Fruit fly (Drosophila melanogaster) whole organism, embryonic: ENCODE measurements around the gene CG1572.

Source experiments
- BEAF-32 ChIP-seq: fragments of 200-800 bp; sonication (Bioruptor generic); optimal IDR thresholded peaks from 3 replicates; lab custom pipeline; 2017; ENCODE audit warnings: missing biosample characterization, missing genetic modification characterization, mild to moderate bottlenecking, moderate library complexity, missing genetic modification reagents
- CG1024 ChIP-seq: fragments of 200-800 bp; sonication (Bioruptor generic); IDR thresholded peaks from 2 replicates; pipeline ENCODE4 v1.3.6; 2022; ENCODE audit warnings: missing biosample characterization, missing genetic modification characterization
- CG10462 ChIP-seq: fragments of 200-800 bp; sonication (Bioruptor generic); optimal IDR thresholded peaks from 2 replicates; lab custom pipeline; 2016; ENCODE audit warnings: missing biosample characterization, missing genetic modification characterization
- CG10654 ChIP-seq: fragments of 200-800 bp; sonication (Bioruptor generic); optimal IDR thresholded peaks from 2 replicates; lab custom pipeline; 2016; ENCODE audit warnings: missing biosample characterization, missing genetic modification characterization
- CG12104 ChIP-seq: fragments of 200-800 bp; sonication (Bioruptor generic); optimal IDR thresholded peaks from 3 replicates; lab custom pipeline; 2016; ENCODE audit warnings: missing biosample characterization, missing genetic modification characterization
- CG12659 ChIP-seq: fragments of 200-800 bp; sonication (Bioruptor generic); optimal IDR thresholded peaks from 3 replicates; lab custom pipeline; 2017; ENCODE audit warnings: mild to moderate bottlenecking, missing biosample characterization, missing genetic modification reagents, missing genetic modification characterization
- CG12744 ChIP-seq: fragments of 200-800 bp; sonication (Bioruptor generic); optimal IDR thresholded peaks from 2 replicates; lab custom pipeline; 2016; ENCODE audit warnings: missing biosample characterization, missing genetic modification characterization
- CG12942 ChIP-seq: fragments of 200-800 bp; sonication (Bioruptor generic); optimal IDR thresholded peaks from 3 replicates; lab custom pipeline; 2016; ENCODE audit warnings: missing biosample characterization, missing genetic modification characterization
- CG13894 ChIP-seq: fragments of 200-800 bp; sonication (Bioruptor generic); optimal IDR thresholded peaks from 3 replicates; lab custom pipeline; 2018; ENCODE audit warnings: missing biosample characterization, mild to moderate bottlenecking, missing genetic modification characterization, moderate library complexity
- CG14710 ChIP-seq: fragments of 200-800 bp; sonication (Bioruptor generic); optimal IDR thresholded peaks from 3 replicates; lab custom pipeline; 2019; ENCODE audit warnings: missing biosample characterization, mild to moderate bottlenecking, missing genetic modification characterization, moderate library complexity
- CG1602 ChIP-seq: fragments of 200-800 bp; sonication (Bioruptor generic); optimal IDR thresholded peaks from 3 replicates; lab custom pipeline; 2016; ENCODE audit warnings: missing biosample characterization, missing genetic modification characterization
- CG1832 ChIP-seq: fragments of 200-800 bp; sonication (Bioruptor generic); optimal IDR thresholded peaks from 2 replicates; lab custom pipeline; 2017; ENCODE audit warnings: missing biosample characterization, mild to moderate bottlenecking, missing genetic modification characterization, inconsistent platforms
- CG18619 ChIP-seq: fragments of 200-800 bp; sonication (Bioruptor generic); optimal IDR thresholded peaks from 3 replicates; lab custom pipeline; 2017; ENCODE audit warnings: missing biosample characterization, mild to moderate bottlenecking, missing genetic modification characterization
- CG30020 ChIP-seq: fragments of 200-800 bp; optimal IDR thresholded peaks from 2 replicates; lab custom pipeline; 2019; ENCODE audit warnings: missing biosample characterization, mild to moderate bottlenecking, missing genetic modification characterization, moderate library complexity
- CG30431 ChIP-seq: fragments of 200-800 bp; sonication (Bioruptor generic); optimal IDR thresholded peaks from 2 replicates; lab custom pipeline; 2017; ENCODE audit warnings: missing biosample characterization, missing genetic modification characterization
- CG3847 ChIP-seq: fragments of 200-800 bp; sonication (Bioruptor generic); IDR thresholded peaks from 2 replicates; pipeline ENCODE4 v1.3.6; 2022; ENCODE audit warnings: missing biosample characterization, missing genetic modification characterization
- CG6254 ChIP-seq: fragments of 200-800 bp; sonication (Bioruptor generic); optimal IDR thresholded peaks from 3 replicates; lab custom pipeline; 2017; ENCODE audit warnings: mild to moderate bottlenecking, missing biosample characterization, missing genetic modification reagents, missing genetic modification characterization
- CG6813 ChIP-seq: fragments of 200-800 bp; sonication (Bioruptor generic); optimal IDR thresholded peaks from 2 replicates; lab custom pipeline; 2017; ENCODE audit warnings: missing biosample characterization, missing genetic modification characterization, mild to moderate bottlenecking, moderate library complexity, missing genetic modification reagents
- CG9727 ChIP-seq: fragments of 200-800 bp; sonication (Bioruptor generic); optimal IDR thresholded peaks from 3 replicates; lab custom pipeline; 2017; ENCODE audit warnings: missing biosample characterization, mild to moderate bottlenecking, missing genetic modification characterization
- CG9876 ChIP-seq: fragments of 200-800 bp; sonication (Bioruptor generic); optimal IDR thresholded peaks from 2 replicates; lab custom pipeline; 2016; ENCODE audit warnings: missing biosample characterization, missing genetic modification characterization
- D19A ChIP-seq: fragments of 200-800 bp; optimal IDR thresholded peaks from 3 replicates; lab custom pipeline; 2019; ENCODE audit warnings: missing biosample characterization, mild to moderate bottlenecking, missing genetic modification characterization, moderate library complexity
- Dp ChIP-seq: fragments of 200-800 bp; sonication (Bioruptor generic); optimal IDR thresholded peaks from 2 replicates; lab custom pipeline; 2018; ENCODE audit warnings: missing biosample characterization, mild to moderate bottlenecking, missing genetic modification characterization, moderate library complexity
- HHEX ChIP-seq: fragments of 200-800 bp; sonication (Bioruptor generic); optimal IDR thresholded peaks from 3 replicates; lab custom pipeline; 2017; ENCODE audit warnings: missing biosample characterization, mild to moderate bottlenecking, missing genetic modification characterization, missing genetic modification reagents
- Hr51 ChIP-seq, 2 experiments: fragments of 200-800 bp; sonication (Bioruptor generic); optimal IDR thresholded peaks; 2 replicates in 1 of 2; 3 replicates in 1 of 2; lab custom pipeline; 2016 to 2018; ENCODE audit warnings: missing biosample characterization in 2 of 2, missing genetic modification characterization in 2 of 2, mild to moderate bottlenecking in 1 of 2, moderate library complexity in 1 of 2
- Med ChIP-seq: fragments of 200-800 bp; sonication (Bioruptor generic); peaks from one replicate; lab custom pipeline; 2016; ENCODE audit warnings: missing biosample characterization, missing genetic modification characterization, mild to moderate bottlenecking, inconsistent platforms, moderate library complexity
- Mes4 ChIP-seq: fragments of 200-800 bp; sonication (Bioruptor generic); optimal IDR thresholded peaks from 2 replicates; lab custom pipeline; 2016; ENCODE audit warnings: missing biosample characterization, missing genetic modification characterization
- NfI ChIP-seq: fragments of 200-800 bp; sonication (Bioruptor generic); optimal IDR thresholded peaks from 3 replicates; lab custom pipeline; 2018; ENCODE audit warnings: missing biosample characterization, mild to moderate bottlenecking, missing genetic modification characterization, moderate library complexity
- Opbp ChIP-seq: fragments of 200-800 bp; sonication (Bioruptor generic); IDR thresholded peaks from 3 replicates; pipeline ENCODE4 v1.3.6; 2022; ENCODE audit warnings: missing biosample characterization, missing genetic modification characterization; ENCODE audit not compliant: partially characterized antibody
- chif ChIP-seq, 2 experiments: fragments of 200-800 bp; sonication (Bioruptor generic); optimal IDR thresholded peaks; 3 replicates each; lab custom pipeline; 2016; ENCODE audit warnings: missing biosample characterization in 2 of 2, missing genetic modification characterization in 2 of 2
- corto ChIP-seq: fragments of 200-800 bp; sonication (Bioruptor generic); optimal IDR thresholded peaks from 2 replicates; lab custom pipeline; 2016; ENCODE audit warnings: missing biosample characterization, mild to moderate bottlenecking, missing genetic modification characterization, moderate library complexity
- dysf ChIP-seq: fragments of 200-800 bp; sonication (Bioruptor generic); IDR thresholded peaks from 3 replicates; pipeline ENCODE4 v1.3.6; 2022; ENCODE audit warnings: missing biosample characterization, missing genetic modification characterization
- hbn ChIP-seq: fragments of 200-800 bp; sonication (Bioruptor generic); IDR thresholded peaks from 2 replicates; pipeline ENCODE4 v1.3.6; 2022; ENCODE audit warnings: missing biosample characterization, missing genetic modification characterization; ENCODE audit not compliant: partially characterized antibody
- kah ChIP-seq: fragments of 200-800 bp; sonication (Bioruptor generic); optimal IDR thresholded peaks from 2 replicates; lab custom pipeline; 2018; ENCODE audit warnings: missing biosample characterization, mild to moderate bottlenecking, missing genetic modification characterization
- lilli ChIP-seq: fragments of 200-800 bp; sonication (Bioruptor generic); optimal IDR thresholded peaks from 3 replicates; lab custom pipeline; 2016; ENCODE audit warnings: missing biosample characterization, missing genetic modification characterization
- lola ChIP-seq, 3 experiments: fragments of >200 bp in 2 of 3; fragments of 200-800 bp in 1 of 3; sonication (Bioruptor generic) in 1 of 3; optimal IDR thresholded peaks; 2 replicates each; lab custom pipeline; 2017 to 2019; ENCODE audit warnings: missing biosample characterization in 3 of 3, missing genetic modification characterization in 3 of 3, mild to moderate bottlenecking in 1 of 3, moderate library complexity in 1 of 3
- mam ChIP-seq: fragments of 200-800 bp; sonication (Bioruptor generic); optimal IDR thresholded peaks from 3 replicates; lab custom pipeline; 2016; ENCODE audit warnings: missing biosample characterization, missing genetic modification characterization
- pho ChIP-seq: fragments of 200-800 bp; sonication (Bioruptor generic); optimal IDR thresholded peaks from 2 replicates; lab custom pipeline; 2016; ENCODE audit warnings: missing biosample characterization, missing genetic modification characterization
- pzg ChIP-seq: fragments of 200-800 bp; sonication (Bioruptor generic); optimal IDR thresholded peaks from 3 replicates; lab custom pipeline; 2018; ENCODE audit warnings: missing biosample characterization, mild to moderate bottlenecking, missing genetic modification characterization, moderate library complexity
- ranshi ChIP-seq: fragments of 200-800 bp; sonication (Bioruptor generic); IDR thresholded peaks from 2 replicates; pipeline ENCODE4 v1.3.6; 2022; ENCODE audit warnings: missing biosample characterization, missing genetic modification characterization
- schlank ChIP-seq: fragments of 200-800 bp; sonication (Bioruptor generic); optimal IDR thresholded peaks from 2 replicates; lab custom pipeline; 2018; ENCODE audit warnings: missing biosample characterization, mild to moderate bottlenecking, missing genetic modification characterization
- seq ChIP-seq: fragments of 200-800 bp; sonication (Bioruptor generic); IDR thresholded peaks from 2 replicates; pipeline ENCODE4 v1.3.6; 2022; ENCODE audit warnings: missing biosample characterization, missing genetic modification characterization
- sisA ChIP-seq: fragments of 200-800 bp; sonication (Bioruptor generic); IDR thresholded peaks from 2 replicates; pipeline ENCODE4 v1.3.6; 2022; ENCODE audit warnings: missing biosample characterization, missing genetic modification characterization
- slbo ChIP-seq: fragments of 200-800 bp; sonication (Bioruptor generic); IDR thresholded peaks from 2 replicates; pipeline ENCODE4 v1.3.6; 2022; ENCODE audit warnings: missing biosample characterization, missing genetic modification characterization
- ssp ChIP-seq: fragments of 200-800 bp; sonication (Bioruptor generic); IDR thresholded peaks from 2 replicates; pipeline ENCODE4 v1.3.6; 2022; ENCODE audit warnings: missing biosample characterization, missing genetic modification characterization
- tll ChIP-seq, 2 experiments: fragments of 200-800 bp in 1 of 2; fragments of >200 bp in 1 of 2; sonication (Bioruptor generic) in 1 of 2; optimal IDR thresholded peaks; 2 replicates each; lab custom pipeline; 2017 to 2019; ENCODE audit warnings: missing biosample characterization in 2 of 2, missing genetic modification characterization in 2 of 2, mild to moderate bottlenecking in 1 of 2, moderate library complexity in 1 of 2

CG1572 gene

DNA sequence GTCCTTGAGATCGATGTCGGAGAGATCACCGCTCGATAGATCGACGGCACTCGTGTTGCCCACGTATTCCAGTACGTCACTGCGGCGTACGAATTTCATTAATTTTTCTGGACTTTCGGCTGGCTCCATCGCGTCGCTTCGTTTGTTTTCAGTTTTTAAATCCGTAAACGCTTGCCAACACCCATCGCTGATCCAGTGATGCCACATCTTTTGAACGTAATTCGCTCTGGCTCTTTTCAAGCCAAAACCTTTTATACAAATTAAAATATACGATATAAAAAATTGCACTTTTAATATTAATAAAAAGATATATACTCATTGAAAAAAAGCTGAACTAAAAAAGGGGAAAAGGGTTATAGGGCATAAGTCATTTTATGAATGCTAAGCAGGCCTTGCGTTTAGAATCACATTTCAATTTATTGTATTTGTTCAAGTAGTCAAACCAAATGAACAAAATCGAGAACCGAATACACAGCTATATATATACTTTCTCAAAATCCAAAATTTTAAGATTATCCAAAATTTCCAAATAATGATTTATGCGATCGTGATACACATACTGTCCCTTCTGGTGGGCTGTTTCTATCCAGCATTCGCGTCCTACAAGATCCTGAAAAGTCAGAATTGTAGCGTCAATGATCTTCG lies 13.9 kb upstream of the CG1572 start, which contains the start of the genes Kmn1 and Reepl1 (continued):
- no peak for TF ChIP-seq CG9876
- 0 out of 2 replicates have a peak, but pooled peaks have one; percentile 15 for TF ChIP-seq sisA (GFP tag; lab: Robert Waterston, UW)
- TF ChIP-seq pho (GFP tag; lab: Kevin White, UChicago), result no peak
- TF ChIP-seq schlank (tag; lab: Kevin White, UChicago), result no peak
- TF ChIP-seq kah, result no peak
- peak; percentile 19 for TF ChIP-seq Med (GFP tag; lab: Kevin White, UChicago)
- peak; percentile 29 for TF ChIP-seq pzg
- TF ChIP-seq CG12104 (GFP tag; lab: Kevin White, UChicago), result no peak
- TF ChIP-seq mam (GFP tag; lab: Kevin White, UChicago), result peak; percentile 5
- TF ChIP-seq Dp (GFP tag; lab: Kevin White, UChicago), result peak; percentile 45
- TF ChIP-seq BEAF-32 (GFP tag; lab: Kevin White, UChicago), result peak; percentile 21
- TF ChIP-seq hbn (GFP tag; lab: Robert Waterston, UW), result no peak
- TF ChIP-seq slbo (GFP tag; lab: Robert Waterston, UW), result peak; percentile 62
- TF ChIP-seq chif (GFP tag; optimal IDR thresholded peaks at IDR 0.05; lab: Kevin White, UChicago), result no peak

DNA sequence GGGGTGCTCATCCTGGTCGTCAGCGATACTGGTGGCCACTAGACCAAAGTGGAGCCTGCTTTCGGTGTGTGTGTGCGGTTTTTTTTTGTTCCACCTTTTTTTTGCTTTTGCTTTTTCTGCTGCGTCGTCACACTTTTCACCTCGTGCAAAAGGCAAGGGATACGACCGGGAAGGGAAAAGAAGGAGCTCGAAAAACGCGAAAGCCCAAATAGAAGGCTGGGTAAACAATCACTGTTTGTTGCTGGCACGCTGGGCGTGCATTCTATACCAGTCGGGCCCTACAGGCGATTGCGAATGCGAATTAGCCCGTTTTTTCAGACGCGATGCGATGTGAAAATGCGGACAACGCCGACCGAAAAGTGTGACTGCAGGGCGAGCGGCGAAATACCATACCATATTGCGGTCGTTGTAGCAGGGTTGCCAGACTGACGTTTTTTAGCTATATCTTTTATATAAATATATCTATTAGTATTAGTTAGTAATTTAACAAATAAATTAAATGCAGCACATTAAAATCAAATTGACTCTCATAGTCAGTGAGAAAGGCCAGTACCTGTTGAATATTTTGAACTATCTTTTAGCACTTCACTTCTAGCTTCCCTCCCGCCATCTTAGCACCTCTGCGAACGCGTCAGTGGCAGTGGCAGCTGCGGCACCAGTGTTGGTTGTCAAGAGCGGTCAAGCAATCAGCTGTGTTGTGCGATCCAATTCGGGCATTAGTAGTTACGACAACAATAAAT lies 11.7 kb upstream of the CG1572 start, which contains the start of the genes Polr2A and CG11699:
Polr2A (minus strand) TSS at position 371 of the 740 bp plus-strand sequence.
CG11699 (plus strand) TSS at position 666 of the 740 bp plus-strand sequence.
- TF ChIP-seq Opbp (GFP tag; lab: Robert Waterston, UW) (0 out of 3 replicates have a peak, but pooled peaks have one; percentile 29), CG9727 (GFP tag; lab: Kevin White, UChicago) (peak; percentile 54), CG12744 (GFP tag; lab: Kevin White, UChicago) (no peak), CG14710 (peak; percentile 73), CG1024 (GFP tag; lab: Robert Waterston, UW) (no peak), CG13894 (peak; percentile 53), CG12659 (GFP tag; lab: Kevin White, UChicago) (peak; percentile 69), HHEX (GFP tag; lab: Kevin White, UChicago) (peak; percentile 61), D19A (tag; lab: Kevin White, UChicago) (peak; percentile 29), CG1602 (peak; percentile 23), dysf (GFP tag; lab: Robert Waterston, UW) (peak; percentile 35; the same call in 1 of the 3 replicates), Mes4 (GFP tag; lab: Kevin White, UChicago) (no peak), lilli (GFP tag; lab: Kevin White, UChicago) (peak; percentile 41), tll (GFP tag; optimal IDR thresholded peaks at IDR 0.05; lab: Kevin White, UChicago) (peak in 1 of 2 experiments; percentile 47), CG10654 (GFP tag; lab: Kevin White, UChicago) (peak; percentile 14), CG10462 (GFP tag; lab: Kevin White, UChicago) (peak; percentile 4), Dp (GFP tag; lab: Kevin White, UChicago) (peak; percentile 52), Hr51 (GFP tag; optimal IDR thresholded peaks at IDR 0.05; lab: Kevin White, UChicago) (no peak), sisA (GFP tag; lab: Robert Waterston, UW) (peak; percentile 43), mam (GFP tag; lab: Kevin White, UChicago) (peak; percentile 21), seq (GFP tag; lab: Robert Waterston, UW) (peak; percentile 36; the same call in 1 of the 2 replicates), CG6254 (GFP tag; lab: Kevin White, UChicago) (peak; percentile 8), CG12942 (GFP tag; lab: Kevin White, UChicago) (no peak), CG18619 (GFP tag; lab: Kevin White, UChicago) (no peak), corto (no peak), ranshi (GFP tag; lab: Robert Waterston, UW) (no peak), CG3847 (GFP tag; lab: Robert Waterston, UW) (peak; percentile 67), NfI (GFP tag; lab: Kevin White, UChicago) (peak; percentile 32), lola (GFP tag; optimal IDR thresholded peaks at IDR 0.05; lab: Kevin White, UChicago) (peak in 1 of 3 experiments; percentile 31), CG1832 (GFP tag; lab: Kevin White, UChicago) (no peak), CG30020 (tag; lab: Kevin White, UChicago) (peak; percentile 55), ssp (GFP tag; lab: Robert Waterston, UW) (peak; percentile 32; the same call in 1 of the 2 replicates), CG6813 (GFP tag; lab: Kevin White, UChicago) (peak; percentile 9), CG30431 (GFP tag; lab: Kevin White, UChicago) (peak; percentile 9)
